Fruit fly (Drosophila melanogaster): ENCODE results near the gene CG4502.

The CG4502 gene

dm6 chr2L:7150775-7151174 lies 53.3 kb downstream of the CG4502 start (continued):
- peak; percentile 21 for TF ChIP-seq Dek (tag; optimal IDR thresholded peaks at IDR 0.05)
- TF ChIP-seq Sin3A (optimal IDR thresholded peaks at IDR 0.05), result no peak
- peak; percentile 53; the same call in 2 of the 3 replicates for TF ChIP-seq dysf (GFP tag; IDR thresholded peaks at IDR 0.05)
- TF ChIP-seq unpg (GFP tag; optimal IDR thresholded peaks at IDR 0.05), result peak; percentile 75
- TF ChIP-seq pnt (GFP tag; optimal IDR thresholded peaks at IDR 0.05), result no peak
- peak; percentile 75 for TF ChIP-seq CG15269 (tag; optimal IDR thresholded peaks at IDR 0.05)

dm6 chr2L:7148919-7149318 lies 55.1 kb downstream of the CG4502 start:
- TF ChIP-seq CG9609 (GFP tag; optimal IDR thresholded peaks at IDR 0.05) (peak; percentile 22), Gug (GFP tag; IDR thresholded peaks at IDR 0.05) (0 out of 4 replicates have a peak, but pooled peaks have one; percentile 4), NC2α (GFP tag; optimal IDR thresholded peaks at IDR 0.05) (no peak), CG3838 (GFP tag; optimal IDR thresholded peaks at IDR 0.05) (no peak), tin (GFP tag; optimal IDR thresholded peaks at IDR 0.05) (peak; percentile 14), ssp (GFP tag; IDR thresholded peaks at IDR 0.05) (0 out of 2 replicates have a peak, but pooled peaks have one; percentile 13), Hand (GFP tag; optimal IDR thresholded peaks at IDR 0.05) (no peak), Med (GFP tag) (peak; percentile 65), CG10654 (GFP tag; optimal IDR thresholded peaks at IDR 0.05) (no peak), CG14710 (tag; optimal IDR thresholded peaks at IDR 0.05) (peak; percentile 12), tgo (GFP tag; IDR thresholded peaks at IDR 0.05) (peak; percentile 65; the same call in 2 of the 3 replicates), CG17612 (GFP tag; IDR thresholded peaks at IDR 0.05) (no peak), CG2875 (GFP tag; optimal IDR thresholded peaks at IDR 0.05) (peak; percentile 13), Dbx (GFP tag; IDR thresholded peaks at IDR 0.05) (no peak), Max (GFP tag; optimal IDR thresholded peaks at IDR 0.05) (no peak), CG31441 (GFP tag; IDR thresholded peaks at IDR 0.05) (peak; percentile 45; the same call in 1 of the 2 replicates), gsb (GFP tag; IDR thresholded peaks at IDR 0.05) (no peak), mam (GFP tag; optimal IDR thresholded peaks at IDR 0.05) (peak; percentile 28), odd (GFP tag; optimal IDR thresholded peaks at IDR 0.05) (peak; percentile 10), sc (optimal IDR thresholded peaks at IDR 0.05) (no peak), sc (GFP tag; optimal IDR thresholded peaks at IDR 0.05) (peak; percentile 4), ATbp (GFP tag; optimal IDR thresholded peaks at IDR 0.05) (peak; percentile 10), CG10366 (GFP tag; IDR thresholded peaks at IDR 0.05) (peak; percentile 45; the same call in 1 of the 2 replicates), pita (GFP tag; optimal IDR thresholded peaks at IDR 0.05) (no peak), dm (GFP tag; optimal IDR thresholded peaks at IDR 0.05) (no peak), Sry-β (GFP tag; optimal IDR thresholded peaks at IDR 0.05) (no peak), danr (GFP tag; IDR thresholded peaks at IDR 0.05) (no peak), nau (GFP tag; optimal IDR thresholded peaks at IDR 0.05) (no peak), eyg (GFP tag; optimal IDR thresholded peaks at IDR 0.05) (no peak), Asciz (GFP tag; optimal IDR thresholded peaks at IDR 0.05) (no peak), GATAe (GFP tag; conservative IDR thresholded peaks at IDR 0.05) (no peak), CG31388 (GFP tag; optimal IDR thresholded peaks at IDR 0.05) (no peak), Ets97D (GFP tag; optimal IDR thresholded peaks at IDR 0.05) (no peak), CG2199 (GFP tag; IDR thresholded peaks at IDR 0.05) (no peak), Abd-B (GFP tag; optimal IDR thresholded peaks at IDR 0.05) (peak; percentile 15), schlank (tag; optimal IDR thresholded peaks at IDR 0.05) (no peak), CG10431 (GFP tag; optimal IDR thresholded peaks at IDR 0.05) (no peak), CkIIα-i1 (GFP tag; IDR thresholded peaks at IDR 0.05) (no peak), fd64A (GFP tag; optimal IDR thresholded peaks at IDR 0.05) (no peak), MESR4 (GFP tag; optimal IDR thresholded peaks at IDR 0.05) (no peak), H2.0 (GFP tag; IDR thresholded peaks at IDR 0.05) (peak; percentile 58; the same call in 1 of the 2 replicates), zfh2 (GFP tag; optimal IDR thresholded peaks at IDR 0.05) (no peak), HLH4C (GFP tag; IDR thresholded peaks at IDR 0.05; ENCODE audit: partially characterized antibody) (no peak), yki (optimal IDR thresholded peaks at IDR 0.05) (no peak), CG9797 (GFP tag; optimal IDR thresholded peaks at IDR 0.05) (no peak)
